Worm (Caenorhabditis elegans) whole organism, L3 larva: ENCODE measurements around the gene rps-1.

Source experiments
- ama-1 ChIP-seq: fragments of 150-350 bp; optimal IDR thresholded peaks from 2 replicates; lab custom pipeline; 2018
- ceh-28 ChIP-seq: fragments of 150-350 bp; optimal IDR thresholded peaks from 2 replicates; lab custom pipeline; 2014; ENCODE audit warnings: missing biosample characterization, missing genetic modification reagents, missing genetic modification characterization
- ceh-9 ChIP-seq: sonication (generic microtip); optimal IDR thresholded peaks from 2 replicates; lab custom pipeline; 2018; ENCODE audit warnings: missing biosample characterization, missing genetic modification characterization
- egl-27 ChIP-seq: sonication (generic microtip); optimal IDR thresholded peaks from 4 replicates; lab custom pipeline; 2017; ENCODE audit warnings: missing biosample characterization, missing genetic modification reagents, missing genetic modification characterization
- lin-15B ChIP-seq: fragments of 150-350 bp; optimal IDR thresholded peaks from 2 replicates; lab custom pipeline; 2014; ENCODE audit warnings: missing biosample characterization, missing genetic modification characterization
- lsy-12 ChIP-seq: sonication (generic microtip); optimal IDR thresholded peaks from 2 replicates; lab custom pipeline; 2016; ENCODE audit warnings: mild to moderate bottlenecking, missing genetic modification characterization, missing compliant biosample characterization
- skn-1 ChIP-seq: fragments of 150-350 bp; optimal IDR thresholded peaks from 2 replicates; lab custom pipeline; 2014; ENCODE audit warnings: missing biosample characterization, missing genetic modification characterization
- snpc-4 ChIP-seq: fragments of 150-350 bp; optimal IDR thresholded peaks from 2 replicates; lab custom pipeline; 2014; ENCODE audit warnings: missing biosample characterization, missing genetic modification characterization
- tbx-2 ChIP-seq: sonication (generic microtip); optimal IDR thresholded peaks from 2 replicates; lab custom pipeline; 2016; ENCODE audit warnings: mild to moderate bottlenecking, missing genetic modification characterization, missing compliant biosample characterization

- no peak for TF ChIP-seq skn-1
- no peak for TF ChIP-seq snpc-4
- no peak for TF ChIP-seq ceh-28 (tag; lab: Kevin White, UChicago)
- no peak for TF ChIP-seq lin-15B
- no peak for TF ChIP-seq tbx-2
- TF ChIP-seq lsy-12 (tag; lab: Kevin White, UChicago), result no peak
- TF ChIP-seq ceh-9, result no peak
- no peak for TF ChIP-seq ama-1
- no peak for TF ChIP-seq egl-27 (tag; lab: Kevin White, UChicago)
Observed at ce11 chrIII:4504934-4505484, 29.3 kb downstream of the rps-1 start.
